Worm (Caenorhabditis elegans) whole organism, L3 larva: Measurements from ENCODE around the gene glb-25.

Source experiments
- ZK546.5 ChIP-seq: sonication (generic microtip); optimal IDR thresholded peaks from 2 replicates; lab custom pipeline; 2017; ENCODE audit warnings: missing biosample characterization, missing genetic modification characterization
- elt-2 ChIP-seq: sonication (generic microtip); optimal IDR thresholded peaks from 2 replicates; lab custom pipeline; 2016; ENCODE audit warnings: missing genetic modification reagents, mild to moderate bottlenecking, missing genetic modification characterization, missing compliant biosample characterization
- lin-39 ChIP-seq: fragments of 150-350 bp; optimal IDR thresholded peaks from 2 replicates; lab custom pipeline; 2018; ENCODE audit warnings: missing biosample characterization, missing genetic modification reagents, missing genetic modification characterization
- unc-62 ChIP-seq: fragments of 150-350 bp; sonication (generic microtip); optimal IDR thresholded peaks from 4 replicates; lab custom pipeline; 2014; ENCODE audit warnings: missing biosample characterization, missing genetic modification reagents, missing genetic modification characterization

DNA sequence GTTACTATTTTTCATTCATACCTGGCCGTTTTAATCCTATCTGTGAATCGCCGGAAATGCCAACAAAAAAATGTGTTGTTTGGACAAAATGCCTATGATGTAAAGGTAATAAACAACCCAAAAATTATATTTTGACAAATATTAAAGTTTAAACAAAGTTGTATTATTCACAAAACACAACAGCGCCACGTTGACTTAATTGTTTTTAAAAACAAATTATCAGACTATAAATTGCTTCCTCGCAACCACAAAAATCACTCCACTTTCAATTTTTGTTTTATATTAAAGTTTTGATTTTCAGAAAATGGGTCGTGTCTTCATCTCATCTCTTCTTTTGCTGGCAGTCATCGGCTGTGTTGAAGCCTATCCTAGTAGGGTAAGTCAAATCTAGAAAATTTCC, 30.7 kb upstream of the glb-25 start, which contains the start of gene Y32G9A.5:
- TF ChIP-seq lin-39 (tag; lab: Kevin White, UChicago) (no peak), elt-2 (tag; lab: Kevin White, UChicago) (no peak), unc-62 (GFP tag; lab: Kevin White, UChicago) (no peak), ZK546.5 (no peak)
